Fruit fly (Drosophila melanogaster): Measurements from ENCODE around the gene CG17380.

- TF ChIP-seq CG8478 (optimal IDR thresholded peaks at IDR 0.05), result no peak
- TF ChIP-seq CTCF (optimal IDR thresholded peaks at IDR 0.05), result peak in 1 of 2 experiments; percentile 26
Observed at dm6 chr3R:23358565-23359138, 44.9 kb downstream of the CG17380 start, which contains the start of gene RpS3.
